Worm (Caenorhabditis elegans): ENCODE measurements around the gene F13E9.19.

The F13E9.19 gene

ce11 chrIV:10879542-10879941 lies 19.7 kb upstream of the F13E9.19 start, which contains the start of gene sdz-13:
sdz-13 (minus strand) TSS chrIV:10879642.
- TF ChIP-seq ZK546.5 (tag; optimal IDR thresholded peaks at IDR 0.05) (no peak), ama-1 (optimal IDR thresholded peaks at IDR 0.05) (no peak)

ce11 chrIV:10880264-10880663 lies 18.9 kb upstream of the F13E9.19 start, which contains the start of gene fipr-15:
fipr-15 (plus strand) TSS chrIV:10880564.
- TF ChIP-seq mbf-1 (tag; optimal IDR thresholded peaks at IDR 0.05) (no peak), ama-1 (optimal IDR thresholded peaks at IDR 0.05) (no peak), nhr-21 (tag; optimal IDR thresholded peaks at IDR 0.05) (no peak), sem-4 (tag; optimal IDR thresholded peaks at IDR 0.05) (no peak), nhr-23 (tag; optimal IDR thresholded peaks at IDR 0.05) (no peak), sma-9 (GFP tag; optimal IDR thresholded peaks at IDR 0.05) (no peak), sma-9 (tag; optimal IDR thresholded peaks at IDR 0.05) (no peak), aly-2 (tag; optimal IDR thresholded peaks at IDR 0.05) (no peak), R02D3.7 (tag; optimal IDR thresholded peaks at IDR 0.05) (no peak), nhr-12 (tag; optimal IDR thresholded peaks at IDR 0.05) (no peak), nhr-77 (tag; optimal IDR thresholded peaks at IDR 0.05) (no peak), F13H6.1 (tag; optimal IDR thresholded peaks at IDR 0.05) (no peak), ztf-1 (GFP tag; conservative IDR thresholded peaks at IDR 0.05) (no peak)

ce11 chrIV:10881230-10881629 lies 18.0 kb upstream of the F13E9.19 start, which contains the start of gene F13E9.13:
F13E9.13 (plus strand) TSS chrIV:10881546.
- no peak for TF ChIP-seq gmeb-1 (tag; optimal IDR thresholded peaks at IDR 0.05)
- TF ChIP-seq sma-9 (GFP tag; optimal IDR thresholded peaks at IDR 0.05), result peak; percentile 46
- TF ChIP-seq sma-9 (tag; optimal IDR thresholded peaks at IDR 0.05), result no peak
- TF ChIP-seq nhr-25 (tag; optimal IDR thresholded peaks at IDR 0.05), result no peak
- no peak for TF ChIP-seq mdl-1 (tag; optimal IDR thresholded peaks at IDR 0.05)
- no peak for TF ChIP-seq peb-1 (tag; optimal IDR thresholded peaks at IDR 0.05)
- peak; percentile 24 for TF ChIP-seq fos-1 (tag; optimal IDR thresholded peaks at IDR 0.05)
- no peak for TF ChIP-seq nhr-129 (tag; optimal IDR thresholded peaks at IDR 0.05)
- TF ChIP-seq F13H6.1 (tag; optimal IDR thresholded peaks at IDR 0.05), result no peak

ce11 chrIV:10884263-10884662 lies 14.9 kb upstream of the F13E9.19 start, which contains the start of gene F13E9.5:
F13E9.5 (minus strand) TSS chrIV:10884363.
- TF ChIP-seq R02D3.7 (tag; optimal IDR thresholded peaks at IDR 0.05) (no peak), nhr-10 (tag; optimal IDR thresholded peaks at IDR 0.05) (no peak), nhr-11 (tag; optimal IDR thresholded peaks at IDR 0.05) (no peak)

ce11 chrIV:10885915-10886314 lies 13.3 kb upstream of the F13E9.19 start, which contains the start of gene srlf-11:
srlf-11 (minus strand) TSS chrIV:10886015.
- TF ChIP-seq elt-1 (tag; optimal IDR thresholded peaks at IDR 0.05) (no peak), unc-55 (GFP tag; optimal IDR thresholded peaks at IDR 0.05) (no peak)

- TF ChIP-seq lin-11 (tag; optimal IDR thresholded peaks at IDR 0.05) (no peak), Y55F3AM.14 (GFP tag; optimal IDR thresholded peaks at IDR 0.05) (no peak), lin-39 (tag; optimal IDR thresholded peaks at IDR 0.05) (no peak), peb-1 (tag; optimal IDR thresholded peaks at IDR 0.05) (no peak), alr-1 (tag; optimal IDR thresholded peaks at IDR 0.05) (no peak), ceh-82 (tag; optimal IDR thresholded peaks at IDR 0.05) (no peak), C34F6.9 (tag; optimal IDR thresholded peaks at IDR 0.05) (no peak), ztf-1 (GFP tag; conservative IDR thresholded peaks at IDR 0.05) (no peak)
These were observed 11.9 kb upstream of the F13E9.19 start, which contains the start of gene F13E9.16 for ce11 chrIV:10887285-10887684. F13E9.16 (minus strand) TSS chrIV:10887385.

- TF ChIP-seq ztf-11 (tag; optimal IDR thresholded peaks at IDR 0.05), result no peak
- TF ChIP-seq gmeb-1 (tag; optimal IDR thresholded peaks at IDR 0.05), result no peak
- TF ChIP-seq sma-3 (GFP tag; optimal IDR thresholded peaks at IDR 0.05), result no peak
- TF ChIP-seq C34F6.9 (tag; optimal IDR thresholded peaks at IDR 0.05), result no peak
- TF ChIP-seq sma-9 (GFP tag; optimal IDR thresholded peaks at IDR 0.05), result no peak
- TF ChIP-seq sma-9 (tag; optimal IDR thresholded peaks at IDR 0.05), result no peak
- no peak for TF ChIP-seq unc-55 (GFP tag; optimal IDR thresholded peaks at IDR 0.05)
- no peak for TF ChIP-seq egl-27 (tag; optimal IDR thresholded peaks at IDR 0.05)
- no peak for TF ChIP-seq Y55F3AM.14 (GFP tag; optimal IDR thresholded peaks at IDR 0.05)
- TF ChIP-seq nhr-12 (tag; optimal IDR thresholded peaks at IDR 0.05), result no peak
- TF ChIP-seq nhr-237 (tag; optimal IDR thresholded peaks at IDR 0.05), result no peak
These were observed 9.3 kb upstream of the F13E9.19 start, which contains the start of gene F13E9.15 for ce11 chrIV:10889820-10890462. F13E9.15 (minus strand) TSS chrIV:10889870.
